Worm (Caenorhabditis elegans) whole organism, dauer: ENCODE measurements around the gene Y58A7A.2.

Experiments used
- unc-62 ChIP-seq: sonication (generic microtip); optimal IDR thresholded peaks from 2 replicates; lab custom pipeline; 2017; ENCODE audit warnings: missing biosample characterization, missing genetic modification reagents, missing genetic modification characterization

Gene Y58A7A.2

DNA sequence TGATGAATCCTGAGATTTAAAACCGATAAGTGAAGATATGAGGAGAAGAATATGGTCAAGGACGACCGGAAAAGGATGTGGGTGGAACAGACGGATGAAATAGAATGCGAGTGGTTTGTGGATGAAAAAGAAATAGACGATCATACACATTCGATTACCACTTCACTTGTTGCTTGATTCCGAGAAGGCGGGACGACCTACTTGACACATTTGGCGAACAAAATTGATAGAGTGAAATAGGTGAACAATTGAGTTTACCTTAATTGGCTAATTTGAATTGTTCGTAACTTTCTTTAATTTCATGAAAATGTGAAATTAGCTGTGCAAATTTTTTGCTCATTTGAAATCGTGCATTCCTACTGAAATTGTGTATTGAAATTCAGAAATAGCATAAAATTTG, at the start of gene Y58A7A.2:
Y58A7A.2 (minus strand) TSS at position 101 of the 400 bp plus-strand sequence.
- TF ChIP-seq unc-62 (GFP tag; lab: Kevin White, UChicago): no peak

DNA sequence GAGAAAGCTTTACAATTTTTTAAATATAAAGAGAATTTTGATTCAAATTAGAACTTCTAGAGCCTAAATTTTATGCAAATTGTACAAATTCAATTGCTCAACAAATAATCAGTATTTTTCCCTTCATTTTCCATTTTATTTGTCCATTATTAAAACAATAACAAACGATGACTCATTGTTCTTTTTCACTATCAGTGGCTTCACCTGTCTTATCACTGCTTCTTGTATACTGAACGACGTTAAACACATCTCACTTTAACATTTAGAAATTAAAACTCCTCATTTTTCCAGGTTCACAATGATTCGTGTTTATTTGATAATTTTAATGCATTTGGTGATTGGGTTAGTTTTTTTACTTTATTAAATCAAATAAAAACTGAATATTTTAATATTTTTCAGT, 47.7 kb upstream of the Y58A7A.2 start, which contains the start of gene sid-1:
sid-1 (plus strand) TSS at position 292 of the 400 bp plus-strand sequence.
- no peak for TF ChIP-seq unc-62 (GFP tag; lab: Kevin White, UChicago)

DNA sequence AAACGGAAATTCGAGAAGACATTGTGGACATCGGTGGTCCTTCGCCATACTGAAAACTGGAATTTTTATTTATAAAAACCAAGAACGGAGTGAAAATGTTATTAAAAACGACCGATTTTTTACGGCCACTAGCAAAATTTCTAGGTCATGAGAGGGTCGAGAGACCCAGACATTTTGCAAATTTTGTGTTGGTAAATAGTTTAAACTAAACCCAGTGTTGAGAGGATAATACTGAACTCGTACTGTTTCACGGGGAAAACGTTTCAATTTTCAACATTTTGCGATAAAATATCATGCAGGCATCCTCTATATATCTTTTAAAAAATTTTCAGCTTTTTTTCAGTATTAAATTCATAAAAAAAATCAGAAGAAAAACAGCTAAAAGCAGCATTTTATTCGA, 47.1 kb upstream of the Y58A7A.2 start, which contains the start of gene C04F5.9:
C04F5.9 (minus strand) TSS at position 101 of the 400 bp plus-strand sequence.
- no peak for TF ChIP-seq unc-62 (GFP tag; lab: Kevin White, UChicago)

DNA sequence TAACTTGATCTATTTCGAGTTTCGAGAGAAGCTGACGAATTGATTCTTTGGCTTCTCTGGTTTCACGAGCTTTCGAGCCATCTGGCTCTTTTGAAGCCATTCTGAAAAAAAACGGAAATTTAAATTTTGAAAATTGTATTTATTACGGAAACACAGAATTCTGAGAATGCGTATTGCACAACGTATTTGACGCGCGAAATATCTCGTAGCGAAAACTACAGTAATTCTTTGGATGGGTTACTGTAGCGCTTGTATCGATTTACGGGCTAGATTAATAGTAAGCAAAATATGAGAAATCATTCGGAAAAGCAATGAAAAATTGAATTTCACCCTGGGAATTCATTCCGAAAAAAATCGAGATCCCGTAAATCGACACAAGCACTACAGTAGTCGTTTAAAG, 41.7 kb upstream of the Y58A7A.2 start, which contains the start of gene C04F5.8:
C04F5.8 (minus strand) TSS at position 101 of the 400 bp plus-strand sequence.
- no peak for TF ChIP-seq unc-62 (GFP tag; lab: Kevin White, UChicago)

DNA sequence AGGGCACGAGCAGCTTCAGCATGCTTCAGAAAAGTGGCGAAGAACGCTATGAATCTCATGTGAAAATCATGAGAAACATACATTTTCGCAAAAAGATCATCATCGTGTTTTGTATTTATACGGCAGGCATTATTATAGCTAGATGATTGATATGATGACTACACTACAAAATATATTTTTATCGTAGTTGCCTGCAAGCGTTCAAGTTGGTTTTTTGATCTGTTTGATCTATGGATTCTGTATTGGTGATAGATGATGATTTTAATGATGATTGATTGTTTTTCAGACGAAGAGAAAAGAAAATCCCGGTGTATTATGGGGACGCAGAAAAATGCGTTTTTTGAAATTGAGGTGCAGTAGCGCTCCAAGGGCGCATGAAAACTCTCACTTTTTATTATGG, 38.7 kb upstream of the Y58A7A.2 start, which contains the start of gene ugt-63:
ugt-63 (minus strand) TSS at position 89 of the 400 bp plus-strand sequence.
- no peak for TF ChIP-seq unc-62 (GFP tag; lab: Kevin White, UChicago)

DNA sequence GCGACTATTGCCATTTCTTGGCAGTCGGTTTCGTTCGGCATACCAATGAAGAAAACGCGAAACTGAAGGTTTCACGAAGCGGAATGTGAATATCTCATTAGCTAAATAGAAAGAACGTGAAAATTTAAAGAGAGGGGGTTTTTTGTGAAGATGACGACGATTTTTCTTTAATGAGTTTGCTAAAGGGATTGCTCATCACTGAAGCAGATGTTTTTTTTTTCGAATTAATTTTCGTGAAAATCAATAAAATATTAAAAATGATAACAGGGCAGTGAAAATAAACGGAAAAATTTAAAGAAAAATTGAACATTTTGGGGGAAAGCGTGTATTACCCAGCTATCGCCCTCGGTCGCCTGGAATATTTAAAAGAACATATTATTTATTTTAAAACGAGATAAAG, 35.8 kb upstream of the Y58A7A.2 start, which contains the start of gene srab-3:
srab-3 (minus strand) TSS at position 101 of the 400 bp plus-strand sequence.
- no peak for TF ChIP-seq unc-62 (GFP tag; lab: Kevin White, UChicago)

DNA sequence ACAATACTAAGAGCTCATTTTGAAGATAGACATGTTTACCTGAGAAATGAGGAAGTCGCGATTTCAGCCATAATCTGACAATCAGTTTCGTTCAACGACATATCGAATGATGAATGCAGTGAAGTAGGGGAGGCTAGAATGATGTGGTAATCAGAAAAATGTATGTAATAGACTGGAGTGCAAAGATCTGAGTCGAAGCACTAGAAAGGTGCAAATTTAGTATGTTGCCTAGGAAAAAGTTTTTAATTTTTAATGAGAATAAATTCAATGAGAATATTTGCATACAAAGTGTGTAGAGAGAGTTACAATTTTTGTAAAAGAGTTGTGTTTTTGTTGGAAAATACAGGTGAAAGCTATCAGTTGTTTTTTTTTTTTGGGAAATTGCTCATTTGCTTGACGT, 33.0 kb upstream of the Y58A7A.2 start, which contains the start of gene srab-2:
srab-2 (minus strand) TSS at position 101 of the 400 bp plus-strand sequence.
- no peak for TF ChIP-seq unc-62 (GFP tag; lab: Kevin White, UChicago)

DNA sequence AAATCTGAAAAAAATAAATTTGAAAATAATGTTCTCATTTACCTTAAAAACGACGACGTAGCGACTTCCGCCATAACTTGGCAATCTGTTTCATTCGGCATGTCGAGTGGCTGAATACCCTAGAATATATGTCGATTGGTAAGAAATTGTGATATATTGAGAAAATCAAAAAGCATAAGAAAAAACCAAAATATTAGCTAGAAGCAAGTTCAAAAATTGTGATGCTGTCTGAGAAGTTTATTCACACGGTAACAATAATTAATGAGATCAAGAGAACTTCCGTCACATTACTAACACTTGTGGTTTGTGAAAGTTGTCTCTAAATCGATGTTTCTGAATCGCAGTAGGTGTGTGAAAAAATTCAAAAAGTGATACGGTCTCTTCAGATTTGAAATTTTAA, 30.0 kb upstream of the Y58A7A.2 start, which contains the start of gene srab-1:
srab-1 (minus strand) TSS at position 101 of the 400 bp plus-strand sequence.
- no peak for TF ChIP-seq unc-62 (GFP tag; lab: Kevin White, UChicago)

DNA sequence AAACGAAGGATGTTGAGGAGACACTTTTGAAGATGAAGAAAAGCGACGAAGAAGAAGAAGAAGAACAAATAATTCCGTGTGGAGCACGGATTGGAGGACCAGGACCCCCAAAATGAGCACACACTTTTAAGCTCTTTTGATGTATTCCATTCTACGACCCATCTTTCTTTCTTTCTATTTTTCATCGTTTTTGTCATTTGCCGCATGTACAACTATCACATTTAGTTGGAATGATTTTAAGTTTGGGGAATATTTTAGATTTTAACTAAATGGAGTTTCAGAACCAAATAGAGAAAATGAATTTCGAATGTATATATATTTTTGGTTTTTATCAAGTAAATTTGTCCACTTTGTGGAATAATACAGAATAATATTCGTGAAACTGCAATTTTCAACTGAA, 26.9 kb upstream of the Y58A7A.2 start, which contains the start of gene unc-46:
unc-46 (minus strand) TSS at position 101 of the 400 bp plus-strand sequence.
- TF ChIP-seq unc-62 (GFP tag; lab: Kevin White, UChicago): no peak

DNA sequence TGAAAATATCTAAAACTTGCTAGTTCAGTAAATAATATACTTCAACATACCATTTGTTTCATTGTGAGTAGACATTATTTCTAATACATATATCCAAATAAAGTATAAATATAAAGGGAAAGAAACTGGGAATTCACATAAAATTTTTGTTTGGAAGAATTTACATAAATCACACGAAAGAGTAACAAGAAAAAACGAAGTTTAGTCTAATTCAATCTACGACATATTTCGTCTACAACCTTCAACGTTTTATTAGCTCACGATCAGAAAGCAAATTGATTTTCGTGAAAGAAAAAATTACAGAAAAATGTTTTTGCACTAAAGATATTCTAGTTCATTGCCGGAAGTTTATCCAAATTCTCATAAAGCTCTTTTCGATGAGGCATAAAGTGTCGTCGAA, 25.1 kb upstream of the Y58A7A.2 start, which contains the start of gene C04F5.2:
C04F5.2 (minus strand) TSS at position 101 of the 400 bp plus-strand sequence.
- no peak for TF ChIP-seq unc-62 (GFP tag; lab: Kevin White, UChicago)

DNA sequence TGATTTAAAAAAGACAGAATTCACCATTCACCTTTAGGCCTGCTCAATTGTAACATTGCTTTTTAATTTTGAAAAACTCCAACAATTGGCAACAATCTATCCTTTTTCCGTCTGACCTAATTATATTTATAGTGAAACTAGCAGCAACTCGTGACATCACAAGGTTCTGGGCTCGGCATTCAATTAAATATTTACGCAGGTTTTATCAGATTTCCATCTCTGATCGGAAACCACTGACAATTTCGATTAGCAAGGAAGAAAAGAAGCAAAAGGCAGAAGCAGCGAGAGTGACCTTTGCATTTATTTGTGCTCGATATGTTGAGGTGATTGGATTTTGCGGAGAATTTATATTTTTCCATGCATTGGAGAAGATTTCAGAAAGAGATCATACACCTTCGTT, 18.4 kb upstream of the Y58A7A.2 start:
- no peak for TF ChIP-seq unc-62 (GFP tag; lab: Kevin White, UChicago)

DNA sequence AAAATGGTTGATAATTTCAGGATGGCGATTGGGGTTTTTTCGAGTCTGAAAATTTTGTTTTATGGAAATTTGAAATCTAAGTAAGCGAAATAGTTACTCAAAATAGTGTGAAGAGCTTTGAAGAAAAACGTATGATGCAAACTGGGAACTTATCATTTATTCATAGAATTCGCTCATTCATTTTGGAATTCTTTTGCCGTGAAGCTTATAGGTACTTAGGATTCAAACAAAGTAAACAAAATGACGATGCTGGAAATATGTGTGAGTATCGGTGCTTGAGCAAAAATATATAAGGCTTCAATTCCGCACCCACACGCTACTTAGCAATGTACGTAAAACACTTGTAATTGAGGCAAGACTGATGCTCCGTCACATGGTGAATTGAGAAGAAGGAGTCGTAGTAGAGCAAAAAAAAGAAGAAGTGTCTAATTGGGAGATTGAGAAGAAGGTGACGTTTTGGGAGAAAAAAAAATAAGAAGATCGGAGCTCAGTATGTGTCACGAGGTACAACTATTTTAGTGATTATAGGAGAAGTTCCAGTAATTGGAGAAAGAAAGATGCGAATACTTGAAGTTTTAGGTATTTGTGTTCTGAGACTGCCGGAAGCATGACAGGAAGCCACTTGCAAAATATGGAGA, 17.6 kb upstream of the Y58A7A.2 start, which contains the start of gene glb-32:
glb-32 (minus strand) TSS at position 51 of the 638 bp plus-strand sequence.
- no peak for TF ChIP-seq unc-62 (GFP tag; lab: Kevin White, UChicago)

DNA sequence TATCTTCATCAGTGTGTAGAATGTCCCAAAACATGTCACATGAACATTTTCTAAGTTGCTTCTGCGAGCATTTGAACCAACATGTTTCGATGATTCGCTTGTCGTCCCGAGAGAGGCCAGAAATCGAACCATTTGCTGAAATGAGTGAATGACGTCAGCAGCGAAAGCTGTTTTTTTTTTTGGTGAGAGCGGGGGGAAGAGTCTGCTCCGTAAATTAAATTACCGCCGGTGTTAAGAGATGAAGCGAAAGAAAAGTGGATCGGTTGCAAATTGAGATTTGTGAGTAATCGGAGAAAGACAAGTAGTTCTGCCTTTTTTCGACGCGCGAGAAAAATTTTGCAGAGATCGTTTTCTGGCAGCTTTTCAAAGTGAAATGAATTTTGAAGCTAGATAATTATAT, 16.3 kb upstream of the Y58A7A.2 start:
- TF ChIP-seq unc-62 (GFP tag; lab: Kevin White, UChicago): no peak

DNA sequence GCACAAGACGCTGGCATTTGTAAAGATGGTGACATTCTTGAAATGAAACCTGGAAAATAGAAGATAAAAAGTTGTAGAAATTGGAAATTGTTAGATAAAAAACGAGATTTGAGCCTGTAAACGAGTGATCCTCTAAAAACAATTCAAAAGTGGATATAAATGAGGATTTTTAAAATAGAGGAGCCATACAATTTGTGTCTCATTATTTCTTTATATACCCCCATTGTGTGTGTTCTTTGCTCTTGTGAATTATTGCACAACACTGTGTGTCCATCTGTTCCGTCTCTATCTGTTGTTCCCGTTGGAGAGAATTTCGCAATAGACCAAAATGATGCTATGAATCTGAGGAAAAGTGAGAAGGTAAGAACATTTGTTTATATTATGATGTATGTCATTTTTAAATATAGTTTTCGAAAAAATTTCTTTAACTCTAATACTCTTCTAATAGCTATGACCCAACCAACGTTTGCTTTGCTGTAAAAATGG, 15.0 kb upstream of the Y58A7A.2 start, which contains the start of gene Y58A7A.5:
Y58A7A.5 (minus strand) TSS at position 51 of the 486 bp plus-strand sequence.
- no peak for TF ChIP-seq unc-62 (GFP tag; lab: Kevin White, UChicago)

DNA sequence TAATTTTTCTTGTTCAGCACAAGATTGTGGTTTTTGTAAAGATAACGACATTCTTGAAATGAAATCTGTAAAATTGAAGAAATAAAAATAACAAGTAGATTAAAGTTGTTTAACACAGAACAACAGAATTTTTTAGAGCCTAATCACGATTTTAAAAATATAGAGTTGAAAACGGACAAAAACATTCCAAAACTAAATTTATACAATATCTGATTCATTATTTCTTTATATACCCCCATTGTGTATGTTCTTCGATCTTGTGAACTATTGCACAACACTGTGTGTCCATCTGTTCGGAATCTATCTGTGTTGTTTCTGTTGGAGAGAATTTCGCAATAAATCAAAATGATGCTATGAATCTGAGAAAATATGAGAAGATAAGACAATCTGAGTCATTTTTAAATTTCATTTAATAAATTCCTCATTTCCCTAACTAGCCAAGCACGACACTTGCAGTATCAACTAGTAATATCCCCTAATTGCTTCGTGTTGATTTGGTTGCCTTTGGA, 13.0 kb upstream of the Y58A7A.2 start, which contains the start of gene Y58A7A.4:
Y58A7A.4 (minus strand) TSS at position 51 of the 509 bp plus-strand sequence.
- no peak for TF ChIP-seq unc-62 (GFP tag; lab: Kevin White, UChicago)

DNA sequence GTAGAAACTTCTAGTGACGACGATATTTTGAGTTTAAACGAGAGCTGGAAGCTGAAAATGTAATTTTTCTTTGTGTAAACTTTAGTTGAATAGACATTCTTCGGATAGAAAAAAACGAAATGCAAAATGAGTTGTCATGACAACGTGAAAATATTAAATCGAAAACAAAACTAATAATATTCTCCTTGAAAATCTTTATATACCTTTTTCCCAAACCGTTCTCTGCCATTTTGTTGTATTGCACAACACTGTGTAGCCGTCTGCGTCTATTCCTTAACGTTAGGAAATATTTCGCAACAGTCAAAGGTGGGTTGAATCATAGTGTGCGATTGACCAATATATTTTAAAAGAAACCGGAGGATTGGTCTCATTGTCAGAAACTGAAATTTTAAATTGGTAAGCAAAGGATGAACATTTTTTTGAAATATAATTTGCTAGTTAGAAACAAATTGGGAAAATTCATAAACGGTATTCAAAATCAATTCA, 8.9 kb upstream of the Y58A7A.2 start, which contains the start of gene Y58A7A.3:
Y58A7A.3 (minus strand) TSS at position 51 of the 486 bp plus-strand sequence.
- TF ChIP-seq unc-62 (GFP tag; lab: Kevin White, UChicago): no peak
